Worm (Caenorhabditis elegans) whole organism, L2 larva: Measurements from ENCODE around the gene glr-1.
A peak's percentile ranks its signal among the peaks of the same experiment; 100 is the strongest.

Source experiments
- aly-2 ChIP-seq: fragments of 150-350 bp; optimal IDR thresholded peaks from 2 replicates; lab custom pipeline; 2014; ENCODE audit warnings: missing biosample characterization, missing genetic modification characterization
- egl-27 ChIP-seq: sonication (generic microtip); optimal IDR thresholded peaks from 3 replicates; lab custom pipeline; 2017; ENCODE audit warnings: missing biosample characterization, missing genetic modification reagents, missing genetic modification characterization
- elt-3 ChIP-seq: sonication (generic microtip); optimal IDR thresholded peaks from 2 replicates; lab custom pipeline; 2017; ENCODE audit warnings: missing biosample characterization, missing genetic modification characterization
- fos-1 ChIP-seq: fragments of 150-350 bp; optimal IDR thresholded peaks from 2 replicates; lab custom pipeline; 2014; ENCODE audit warnings: missing biosample characterization, missing genetic modification characterization

DNA sequence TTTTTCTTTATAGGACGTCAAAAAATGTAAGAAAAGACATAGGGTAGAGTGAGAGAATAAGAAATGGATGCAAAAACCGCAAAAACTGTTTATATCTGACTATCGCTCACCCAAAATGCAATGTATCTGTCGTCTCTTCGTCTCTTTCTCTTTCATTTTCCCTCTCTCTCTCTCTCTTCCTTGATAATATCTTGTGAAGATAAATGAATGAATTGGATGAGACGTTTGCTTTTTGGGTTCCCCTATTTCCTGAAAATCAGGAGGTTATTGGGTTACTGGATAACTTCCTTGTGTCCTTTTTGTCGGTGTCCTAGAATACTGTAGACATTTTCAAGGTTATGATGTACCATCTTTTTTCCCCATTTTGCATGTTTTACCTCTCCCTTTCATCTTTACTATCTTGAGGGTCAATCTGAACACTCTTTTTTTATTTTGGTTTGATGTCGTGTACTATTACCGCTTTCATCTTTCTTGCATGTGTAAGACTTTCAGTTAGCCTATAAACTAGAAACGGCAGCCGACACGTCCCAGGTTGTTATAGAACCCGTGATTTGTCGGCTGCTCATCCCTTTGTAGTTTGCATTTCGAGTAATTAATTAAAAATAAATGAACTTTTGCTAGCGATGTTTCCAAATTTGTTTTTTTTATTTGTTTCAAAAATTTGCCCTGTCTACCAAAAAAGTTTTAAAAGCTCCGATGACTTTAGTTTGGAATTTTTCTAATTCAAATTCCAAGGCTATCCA is 12.9 kb downstream of the glr-1 start:
- TF ChIP-seq elt-3 (tag; lab: Kevin White, UChicago) = no peak
- TF ChIP-seq egl-27 = peak; percentile 34
- TF ChIP-seq aly-2 (tag; lab: Kevin White, UChicago) = no peak
- TF ChIP-seq fos-1 = no peak
